Fruit fly (Drosophila melanogaster) whole organism, prepupa: ENCODE data around the gene Pi3K21B.

Experiments
- CG10669 ChIP-seq: fragments of 200-800 bp; sonication (Bioruptor generic); optimal IDR thresholded peaks from 3 replicates; lab custom pipeline; 2018; ENCODE audit warnings: missing biosample characterization, mild to moderate bottlenecking, missing genetic modification characterization, moderate library complexity
- CG11762 ChIP-seq: fragments of 200-800 bp; sonication (Bioruptor generic); optimal IDR thresholded peaks from 3 replicates; lab custom pipeline; 2016; ENCODE audit warnings: missing biosample characterization, missing genetic modification characterization; ENCODE audit not compliant: insufficient read depth
- CG11902 ChIP-seq: fragments of 200-800 bp; sonication (Bioruptor generic); optimal IDR thresholded peaks from 3 replicates; lab custom pipeline; 2016; ENCODE audit warnings: missing biosample characterization, missing genetic modification characterization
- CG1621 ChIP-seq: fragments of 200-800 bp; sonication (Bioruptor generic); optimal IDR thresholded peaks from 3 replicates; lab custom pipeline; 2018; ENCODE audit warnings: missing biosample characterization, mild to moderate bottlenecking, missing genetic modification characterization
- CG32006 ChIP-seq: fragments of 200-800 bp; sonication (Bioruptor generic); optimal IDR thresholded peaks from 3 replicates; lab custom pipeline; 2017; ENCODE audit warnings: missing biosample characterization, mild to moderate bottlenecking, missing genetic modification characterization
- CG4318 ChIP-seq: fragments of 200-800 bp; sonication (Bioruptor generic); optimal IDR thresholded peaks from 3 replicates; lab custom pipeline; 2017; ENCODE audit warnings: missing biosample characterization, mild to moderate bottlenecking, missing genetic modification characterization
- CG6276 ChIP-seq: fragments of 200-800 bp; sonication (Bioruptor generic); optimal IDR thresholded peaks from 2 replicates; lab custom pipeline; 2017; ENCODE audit warnings: missing biosample characterization, mild to moderate bottlenecking, missing genetic modification characterization
- CG6792 ChIP-seq: fragments of 200-800 bp; sonication (Bioruptor generic); optimal IDR thresholded peaks from 3 replicates; lab custom pipeline; 2016; ENCODE audit warnings: missing biosample characterization, missing genetic modification characterization
- CG7368 ChIP-seq: fragments of 200-800 bp; sonication (Bioruptor generic); optimal IDR thresholded peaks from 3 replicates; lab custom pipeline; 2016; ENCODE audit warnings: missing biosample characterization, missing genetic modification characterization
- CG8319 ChIP-seq: fragments of 200-800 bp; sonication (Bioruptor generic); optimal IDR thresholded peaks from 3 replicates; lab custom pipeline; 2016; ENCODE audit warnings: missing biosample characterization, missing genetic modification characterization
- CG8632 ChIP-seq: fragments of 200-800 bp; sonication (Bioruptor generic); optimal IDR thresholded peaks from 3 replicates; lab custom pipeline; 2016; ENCODE audit warnings: missing biosample characterization, missing genetic modification characterization
- CG9139 ChIP-seq: fragments of 200-800 bp; sonication (Bioruptor generic); optimal IDR thresholded peaks from 3 replicates; lab custom pipeline; 2017; ENCODE audit warnings: missing biosample characterization, mild to moderate bottlenecking, missing genetic modification characterization
- Eip75B ChIP-seq: fragments of 200-800 bp; sonication (Bioruptor generic); optimal IDR thresholded peaks from 3 replicates; lab custom pipeline; 2016; ENCODE audit warnings: missing biosample characterization, missing genetic modification characterization
- Eip78C ChIP-seq: fragments of 200-800 bp; sonication (Bioruptor generic); peaks from one replicate; lab custom pipeline; 2016; ENCODE audit warnings: missing biosample characterization, missing genetic modification characterization
- Eip93F ChIP-seq: fragments of 200-800 bp; sonication (Bioruptor generic); optimal IDR thresholded peaks from 2 replicates; lab custom pipeline; 2016; ENCODE audit warnings: missing biosample characterization, mild to moderate bottlenecking, missing genetic modification characterization
- Hr38 ChIP-seq: sonication (Bioruptor generic); optimal IDR thresholded peaks from 2 replicates; lab custom pipeline; 2016; ENCODE audit warnings: missing biosample characterization, missing genetic modification characterization
- Hr39 ChIP-seq: fragments of 200-800 bp; sonication (Bioruptor generic); optimal IDR thresholded peaks from 2 replicates; lab custom pipeline; 2016; ENCODE audit warnings: missing biosample characterization, missing genetic modification characterization
- Hr4 ChIP-seq: fragments of 200-800 bp; sonication (Bioruptor generic); optimal IDR thresholded peaks from 3 replicates; lab custom pipeline; 2016; ENCODE audit warnings: missing biosample characterization, missing genetic modification characterization
- Met ChIP-seq: fragments of 200-800 bp; sonication (Bioruptor generic); optimal IDR thresholded peaks from 3 replicates; lab custom pipeline; 2016; ENCODE audit warnings: missing biosample characterization, missing genetic modification characterization
- OdsH ChIP-seq: fragments of 200-800 bp; sonication (Bioruptor generic); optimal IDR thresholded peaks from 3 replicates; lab custom pipeline; 2016; ENCODE audit warnings: missing biosample characterization, missing genetic modification characterization
- Sox14 ChIP-seq: fragments of 200-800 bp; sonication (Bioruptor generic); optimal IDR thresholded peaks from 3 replicates; lab custom pipeline; 2016; ENCODE audit warnings: missing biosample characterization, missing genetic modification characterization
- Sox15 ChIP-seq: fragments of 200-800 bp; sonication (Bioruptor generic); optimal IDR thresholded peaks from 3 replicates; lab custom pipeline; 2016; ENCODE audit warnings: missing biosample characterization, missing genetic modification characterization
- acj6 ChIP-seq: fragments of 200-800 bp; sonication (Bioruptor generic); optimal IDR thresholded peaks from 3 replicates; lab custom pipeline; 2016; ENCODE audit warnings: missing biosample characterization, missing genetic modification characterization
- cyc ChIP-seq: fragments of 200-800 bp; sonication (Bioruptor generic); optimal IDR thresholded peaks from 3 replicates; lab custom pipeline; 2016; ENCODE audit warnings: missing biosample characterization, missing genetic modification characterization
- dsx ChIP-seq: fragments of 200-800 bp; optimal IDR thresholded peaks from 3 replicates; lab custom pipeline; 2019; ENCODE audit warnings: missing biosample characterization, mild to moderate bottlenecking, missing genetic modification characterization, moderate library complexity; ENCODE audit not compliant: poor library complexity, severe bottlenecking
- eg ChIP-seq: fragments of 200-800 bp; sonication (Bioruptor generic); IDR thresholded peaks from 3 replicates; pipeline ENCODE4 v1.3.6; 2022; ENCODE audit warnings: missing biosample characterization, missing genetic modification characterization
- fd85E ChIP-seq: fragments of 200-800 bp; sonication (Bioruptor generic); optimal IDR thresholded peaks from 3 replicates; lab custom pipeline; 2016; ENCODE audit warnings: missing biosample characterization, missing genetic modification characterization
- lz ChIP-seq: fragments of 200-800 bp; sonication (Bioruptor generic); optimal IDR thresholded peaks from 3 replicates; lab custom pipeline; 2016; ENCODE audit warnings: missing biosample characterization, missing genetic modification characterization
- net ChIP-seq: fragments of 200-800 bp; sonication (Bioruptor generic); optimal IDR thresholded peaks from 3 replicates; lab custom pipeline; 2016; ENCODE audit warnings: missing biosample characterization, missing genetic modification characterization
- pdm3 ChIP-seq: fragments of 200-800 bp; sonication (Bioruptor generic); optimal IDR thresholded peaks from 3 replicates; lab custom pipeline; 2016; ENCODE audit warnings: missing biosample characterization, missing genetic modification characterization
- spab ChIP-seq: fragments of 200-800 bp; sonication (Bioruptor generic); optimal IDR thresholded peaks from 2 replicates; lab custom pipeline; 2017; ENCODE audit warnings: missing biosample characterization, mild to moderate bottlenecking, missing genetic modification characterization, missing genetic modification reagents
- ss ChIP-seq, 2 experiments: fragments of 200-800 bp; sonication (Bioruptor generic); optimal IDR thresholded peaks; 2 replicates in 1 of 2; 3 replicates in 1 of 2; lab custom pipeline; 2017 to 2018; ENCODE audit warnings: mild to moderate bottlenecking in 2 of 2, missing biosample characterization in 2 of 2, missing genetic modification characterization in 2 of 2, moderate library complexity in 1 of 2
- svp ChIP-seq: fragments of 200-800 bp; sonication (Bioruptor generic); peaks from one replicate; lab custom pipeline; 2016; ENCODE audit warnings: missing biosample characterization, missing genetic modification characterization
- vri ChIP-seq: fragments of 200-800 bp; sonication (Bioruptor generic); optimal IDR thresholded peaks from 3 replicates; lab custom pipeline; 2016; ENCODE audit warnings: missing biosample characterization, mild to moderate bottlenecking, missing genetic modification characterization

Gene Pi3K21B

dm6 chr2L:321793-322192 is 24.1 kb downstream of the Pi3K21B start, which contains the start of gene CG33127:
TSS of gene CG33127 (plus strand) at chr2L:322101.
- TF ChIP-seq Sox14 (GFP tag; lab: Kevin White, UChicago) (no peak), Eip93F (no peak), CG32006 (GFP tag; lab: Kevin White, UChicago) (no peak), spab (GFP tag; lab: Kevin White, UChicago) (no peak), CG9139 (GFP tag; lab: Kevin White, UChicago) (no peak), pdm3 (GFP tag; lab: Kevin White, UChicago) (no peak), acj6 (GFP tag; lab: Kevin White, UChicago) (no peak), Hr38 (GFP tag; lab: Kevin White, UChicago) (no peak), CG6792 (GFP tag; lab: Kevin White, UChicago) (no peak), CG6276 (no peak), Eip75B (no peak), CG11902 (GFP tag; lab: Kevin White, UChicago) (no peak), cyc (no peak), CG10669 (GFP tag; lab: Kevin White, UChicago) (no peak), Met (GFP tag; lab: Kevin White, UChicago) (no peak), Hr4 (no peak), Eip78C (GFP tag; lab: Kevin White, UChicago) (no peak), CG1621 (tag; lab: Kevin White, UChicago) (no peak)
- TF ChIP-seq, all 60 proteins: peak for 0

- TF ChIP-seq ss (GFP tag; optimal IDR thresholded peaks at IDR 0.05; lab: Kevin White, UChicago), result no peak
- TF ChIP-seq vri (GFP tag; lab: Kevin White, UChicago), result no peak
- no peak for TF ChIP-seq lz
- no peak for TF ChIP-seq dsx
- no peak for TF ChIP-seq Sox15 (GFP tag; lab: Kevin White, UChicago)
- no peak for TF ChIP-seq OdsH (GFP tag; lab: Kevin White, UChicago)
These were observed 25.2 kb downstream of the Pi3K21B start for dm6 chr2L:322915-323314.

- TF ChIP-seq lz (no peak), eg (GFP tag; lab: Robert Waterston, UW) (no peak), CG11762 (no peak), CG7368 (GFP tag; lab: Kevin White, UChicago) (no peak), fd85E (no peak), net (GFP tag; lab: Kevin White, UChicago) (no peak)
These were observed 32.0 kb downstream of the Pi3K21B start, which contains the start of gene CG43755 for dm6 chr2L:329661-330060. TSS of gene CG43755 (minus strand) at chr2L:329761.

dm6 chr2L:332235-332634 is 34.6 kb downstream of the Pi3K21B start, which contains the start of gene CG31921:
TSS of gene CG31921 (minus strand) at chr2L:332335.
- no peak for TF ChIP-seq CG7368 (GFP tag; lab: Kevin White, UChicago)
- TF ChIP-seq svp, result no peak
- no peak for TF ChIP-seq CG8632 (GFP tag; lab: Kevin White, UChicago)
- TF ChIP-seq CG4318 (GFP tag; lab: Kevin White, UChicago), result no peak
- TF ChIP-seq Hr39, result no peak

- TF ChIP-seq eg (GFP tag; lab: Robert Waterston, UW) (no peak), CG4318 (GFP tag; lab: Kevin White, UChicago) (no peak), CG10669 (GFP tag; lab: Kevin White, UChicago) (no peak), CG8319 (GFP tag; lab: Kevin White, UChicago) (no peak), Hr4 (no peak), acj6 (GFP tag; lab: Kevin White, UChicago) (no peak), spab (GFP tag; lab: Kevin White, UChicago) (no peak), CG7368 (GFP tag; lab: Kevin White, UChicago) (no peak), Sox14 (GFP tag; lab: Kevin White, UChicago) (no peak)
These were observed 49.1 kb downstream of the Pi3K21B start for dm6 chr2L:346781-347180.
